Worm (Caenorhabditis elegans) whole organism, L2 larva: ENCODE data around the gene sumv-1.

Source experiments
- C34F6.9 ChIP-seq: fragments of 150-350 bp; optimal IDR thresholded peaks from 2 replicates; lab custom pipeline; 2014; ENCODE audit warnings: missing biosample characterization, missing genetic modification characterization
- F13H6.1 ChIP-seq: sonication (generic microtip); optimal IDR thresholded peaks from 2 replicates; lab custom pipeline; 2016; ENCODE audit warnings: missing genetic modification characterization, missing compliant biosample characterization
- R02D3.7 ChIP-seq: fragments of 150-350 bp; optimal IDR thresholded peaks from 2 replicates; lab custom pipeline; 2014; ENCODE audit warnings: missing biosample characterization, missing genetic modification characterization
- ZK546.5 ChIP-seq: sonication (generic microtip); optimal IDR thresholded peaks from 2 replicates; lab custom pipeline; 2017; ENCODE audit warnings: missing biosample characterization, missing genetic modification characterization
- aly-2 ChIP-seq: fragments of 150-350 bp; optimal IDR thresholded peaks from 2 replicates; lab custom pipeline; 2014; ENCODE audit warnings: missing biosample characterization, missing genetic modification characterization
- ama-1 ChIP-seq: fragments of 150-350 bp; optimal IDR thresholded peaks from 2 replicates; lab custom pipeline; 2018; ENCODE audit warnings: inconsistent platforms
- ceh-82 ChIP-seq: fragments of 150-350 bp; optimal IDR thresholded peaks from 2 replicates; lab custom pipeline; 2014; ENCODE audit warnings: missing biosample characterization, missing genetic modification characterization
- crh-2 ChIP-seq: sonication (generic microtip); optimal IDR thresholded peaks from 2 replicates; lab custom pipeline; 2017; ENCODE audit warnings: missing biosample characterization, missing genetic modification characterization
- dmd-4 ChIP-seq: sonication (generic microtip); optimal IDR thresholded peaks from 2 replicates; lab custom pipeline; 2017; ENCODE audit warnings: missing biosample characterization, missing genetic modification characterization
- egl-27 ChIP-seq: sonication (generic microtip); optimal IDR thresholded peaks from 3 replicates; lab custom pipeline; 2017; ENCODE audit warnings: missing biosample characterization, missing genetic modification reagents, missing genetic modification characterization
- elt-1 ChIP-seq: fragments of 150-350 bp; optimal IDR thresholded peaks from 2 replicates; lab custom pipeline; 2014; ENCODE audit warnings: missing biosample characterization, missing genetic modification characterization
- elt-3 ChIP-seq: sonication (generic microtip); optimal IDR thresholded peaks from 2 replicates; lab custom pipeline; 2017; ENCODE audit warnings: missing biosample characterization, missing genetic modification characterization
- fos-1 ChIP-seq: fragments of 150-350 bp; optimal IDR thresholded peaks from 2 replicates; lab custom pipeline; 2014; ENCODE audit warnings: missing biosample characterization, missing genetic modification characterization
- gmeb-1 ChIP-seq: fragments of 150-350 bp; optimal IDR thresholded peaks from 2 replicates; lab custom pipeline; 2014; ENCODE audit warnings: missing biosample characterization, missing genetic modification characterization
- lin-11 ChIP-seq: fragments of 150-350 bp; sonication (generic microtip); optimal IDR thresholded peaks from 2 replicates; lab custom pipeline; 2014; ENCODE audit warnings: missing biosample characterization, missing genetic modification characterization, inconsistent platforms, mixed read lengths
- lin-13 ChIP-seq: fragments of 150-350 bp; optimal IDR thresholded peaks from 2 replicates; lab custom pipeline; 2014; ENCODE audit warnings: missing biosample characterization, missing genetic modification reagents, missing genetic modification characterization
- lin-39 ChIP-seq: fragments of 150-350 bp; optimal IDR thresholded peaks from 2 replicates; lab custom pipeline; 2014; ENCODE audit warnings: missing biosample characterization, missing genetic modification reagents, missing genetic modification characterization
- lsy-2 ChIP-seq, 2 experiments: fragments of 150-350 bp in 1 of 2; sonication (generic microtip) in 1 of 2; optimal IDR thresholded peaks; 2 replicates each; lab custom pipeline; 2014 to 2017; ENCODE audit warnings: missing biosample characterization in 2 of 2, missing genetic modification characterization in 2 of 2
- mab-5 ChIP-seq: fragments of 150-350 bp; optimal IDR thresholded peaks from 2 replicates; lab custom pipeline; 2014; ENCODE audit warnings: missing biosample characterization, missing genetic modification characterization
- mbf-1 ChIP-seq: sonication (generic microtip); optimal IDR thresholded peaks from 2 replicates; lab custom pipeline; 2017; ENCODE audit warnings: missing biosample characterization, missing genetic modification characterization
- mdl-1 ChIP-seq, 2 experiments: fragments of 150-350 bp in 1 of 2; sonication (generic microtip) in 1 of 2; optimal IDR thresholded peaks; 2 replicates each; lab custom pipeline; 2017; ENCODE audit warnings: missing biosample characterization in 2 of 2, missing genetic modification characterization in 2 of 2
- nhr-10 ChIP-seq: sonication (generic microtip); optimal IDR thresholded peaks from 2 replicates; lab custom pipeline; 2017; ENCODE audit warnings: missing biosample characterization, missing genetic modification characterization
- nhr-12 ChIP-seq: fragments of 150-350 bp; optimal IDR thresholded peaks from 2 replicates; lab custom pipeline; 2014; ENCODE audit warnings: missing biosample characterization, missing genetic modification characterization
- nhr-129 ChIP-seq: fragments of 150-350 bp; optimal IDR thresholded peaks from 2 replicates; lab custom pipeline; 2014; ENCODE audit warnings: missing biosample characterization, missing genetic modification characterization
- nhr-23 ChIP-seq: fragments of 150-350 bp; optimal IDR thresholded peaks from 2 replicates; lab custom pipeline; 2014; ENCODE audit warnings: missing biosample characterization, missing genetic modification reagents, missing genetic modification characterization
- nhr-6 ChIP-seq: fragments of 150-350 bp; optimal IDR thresholded peaks from 2 replicates; lab custom pipeline; 2014; ENCODE audit warnings: missing biosample characterization, missing genetic modification characterization
- peb-1 ChIP-seq: fragments of 150-350 bp; optimal IDR thresholded peaks from 2 replicates; lab custom pipeline; 2014; ENCODE audit warnings: missing biosample characterization, missing genetic modification characterization
- sma-3 ChIP-seq: sonication (generic microtip); optimal IDR thresholded peaks from 2 replicates; lab custom pipeline; 2016; ENCODE audit warnings: missing genetic modification reagents, missing genetic modification characterization, missing compliant biosample characterization
- sma-9 ChIP-seq, 2 experiments: fragments of 150-350 bp in 1 of 2; sonication (generic microtip) in 1 of 2; optimal IDR thresholded peaks; 2 replicates each; lab custom pipeline; 2014 to 2016; ENCODE audit warnings: missing genetic modification characterization in 2 of 2, mild to moderate bottlenecking in 1 of 2, missing biosample characterization in 1 of 2, missing compliant biosample characterization in 1 of 2, missing genetic modification reagents in 1 of 2, moderate library complexity in 1 of 2
- snpc-4 ChIP-seq: fragments of 150-350 bp; optimal IDR thresholded peaks from 2 replicates; lab custom pipeline; 2014; ENCODE audit warnings: missing biosample characterization, missing genetic modification characterization
- unc-39 ChIP-seq: fragments of 150-350 bp; optimal IDR thresholded peaks from 2 replicates; lab custom pipeline; 2014; ENCODE audit warnings: missing biosample characterization, missing genetic modification characterization
- unc-55 ChIP-seq: fragments of 150-350 bp; sonication (generic microtip); optimal IDR thresholded peaks from 3 replicates; lab custom pipeline; 2014; ENCODE audit warnings: missing biosample characterization, missing genetic modification reagents, missing genetic modification characterization
- unc-62 ChIP-seq: fragments of 150-350 bp; optimal IDR thresholded peaks from 2 replicates; lab custom pipeline; 2014; ENCODE audit warnings: missing biosample characterization, missing genetic modification reagents, missing genetic modification characterization
- ztf-1 ChIP-seq: fragments of 200-800 bp; sonication (Bioruptor generic); conservative IDR thresholded peaks from 2 replicates; pipeline ENCODE4 v1.3.6; 2022; ENCODE audit warnings: missing genetic modification characterization, missing compliant biosample characterization
- ztf-11 ChIP-seq: sonication (generic microtip); optimal IDR thresholded peaks from 2 replicates; lab custom pipeline; 2017; ENCODE audit warnings: missing biosample characterization, missing genetic modification characterization

The sumv-1 gene

ce11 chrIII:5269814-5270213 is 15.8 kb upstream of the sumv-1 start, which contains the start of gene ZC395.4:
TSS of gene ZC395.4 (plus strand) at chrIII:5270114.
- TF ChIP-seq lsy-2 (tag; optimal IDR thresholded peaks at IDR 0.05; lab: Kevin White, UChicago) (no peak), dmd-4 (no peak), elt-3 (tag; lab: Kevin White, UChicago) (no peak), R02D3.7 (tag; lab: Kevin White, UChicago) (no peak), snpc-4 (tag; lab: Kevin White, UChicago) (no peak), unc-39 (tag; lab: Kevin White, UChicago) (no peak)

DNA sequence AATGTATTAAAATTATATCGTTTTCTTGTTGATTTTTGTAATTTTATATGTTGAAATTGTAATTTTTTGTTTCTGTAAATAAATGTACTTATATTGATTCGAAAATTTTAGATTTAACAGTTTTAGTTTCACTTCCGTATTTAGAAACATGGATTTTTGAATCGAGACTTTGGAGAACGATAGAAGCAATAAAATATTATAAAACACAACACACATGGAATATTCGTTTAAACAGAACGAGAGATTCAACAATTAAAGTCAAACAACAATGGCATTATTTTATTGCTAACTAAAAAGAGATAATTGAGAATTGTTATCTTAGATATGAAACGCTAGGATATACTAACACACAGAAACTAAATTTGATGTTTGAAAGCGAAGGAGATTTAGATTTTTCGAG is 14.5 kb upstream of the sumv-1 start:
- TF ChIP-seq aly-2 (tag; lab: Kevin White, UChicago), result no peak
- TF ChIP-seq nhr-6 (tag; lab: Kevin White, UChicago), result no peak
- no peak for TF ChIP-seq nhr-12
- TF ChIP-seq ztf-1 (GFP tag; lab: Robert Waterston, UW), result no peak
- no peak for TF ChIP-seq C34F6.9 (tag; lab: Kevin White, UChicago)

DNA sequence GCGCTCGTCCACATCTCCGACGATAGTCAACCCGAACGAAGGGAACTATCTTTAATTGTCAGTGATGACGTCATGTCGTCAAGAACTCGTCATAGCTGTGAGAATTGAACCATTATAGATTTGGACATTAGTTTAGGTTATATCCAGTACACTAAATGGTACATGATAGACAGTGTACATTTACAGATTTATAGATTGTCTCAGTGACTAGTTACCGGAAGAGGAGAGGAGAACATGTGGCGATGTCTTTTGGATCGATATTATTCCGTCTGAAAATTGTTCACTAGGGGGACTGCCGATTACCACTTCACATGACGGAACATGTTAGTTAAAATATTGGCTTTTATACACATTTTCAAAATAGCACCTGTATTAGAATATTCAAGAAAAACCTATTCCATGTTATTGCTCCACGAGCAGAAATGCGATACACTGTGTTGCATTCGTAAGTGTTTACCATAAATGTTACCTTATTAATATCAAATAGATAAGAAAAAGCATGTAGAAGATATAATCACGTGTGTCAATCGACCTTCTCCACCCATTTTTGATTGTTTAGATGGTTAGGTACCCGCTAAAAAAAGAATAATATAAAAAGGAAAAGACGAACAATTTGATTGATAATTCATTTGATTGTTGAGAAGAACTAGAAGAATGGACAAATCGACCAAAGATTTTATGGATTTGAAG is 13.4 kb upstream of the sumv-1 start, which contains the start of gene ZC395.5:
TSS of gene ZC395.5 (plus strand) at position 632 of the 690 bp plus-strand sequence.
- TF ChIP-seq F13H6.1 (tag; lab: Kevin White, UChicago) (no peak), unc-55 (GFP tag; lab: Kevin White, UChicago) (no peak), gmeb-1 (tag; lab: Kevin White, UChicago) (peak; percentile 59), lin-11 (tag; lab: Kevin White, UChicago) (no peak), crh-2 (peak; percentile 28), mbf-1 (tag; lab: Kevin White, UChicago) (no peak), unc-62 (GFP tag; lab: Kevin White, UChicago) (no peak)

ce11 chrIII:5264813-5265212 is 10.8 kb upstream of the sumv-1 start, which contains the start of gene gro-1:
TSS of gene gro-1 (plus strand) at chrIII:5265113.
- TF ChIP-seq unc-55 (GFP tag; lab: Kevin White, UChicago), result no peak
- no peak for TF ChIP-seq lin-13 (GFP tag; lab: Kevin White, UChicago)
- TF ChIP-seq ama-1 (lab: Kevin White, UChicago), result no peak
- TF ChIP-seq nhr-6 (tag; lab: Kevin White, UChicago), result no peak
- TF ChIP-seq nhr-23, result no peak
- TF ChIP-seq elt-3 (tag; lab: Kevin White, UChicago), result no peak
- TF ChIP-seq ZK546.5 (tag; lab: Kevin White, UChicago), result no peak
- TF ChIP-seq mdl-1 (tag; optimal IDR thresholded peaks at IDR 0.05; lab: Kevin White, UChicago), result no peak
- TF ChIP-seq sma-9 (GFP tag; optimal IDR thresholded peaks at IDR 0.05; lab: Kevin White, UChicago), result no peak
- no peak for TF ChIP-seq sma-9 (tag; optimal IDR thresholded peaks at IDR 0.05; lab: Kevin White, UChicago)
- no peak for TF ChIP-seq dmd-4
- no peak for TF ChIP-seq nhr-129 (tag; lab: Kevin White, UChicago)
- no peak for TF ChIP-seq R02D3.7 (tag; lab: Kevin White, UChicago)
- no peak for TF ChIP-seq lin-39 (tag; lab: Kevin White, UChicago)
- no peak for TF ChIP-seq unc-39 (tag; lab: Kevin White, UChicago)
- no peak for TF ChIP-seq nhr-10 (tag; lab: Kevin White, UChicago)
- TF ChIP-seq ztf-1 (GFP tag; lab: Robert Waterston, UW), result no peak
- TF ChIP-seq egl-27 (tag; lab: Kevin White, UChicago), result no peak
- no peak for TF ChIP-seq elt-1

DNA sequence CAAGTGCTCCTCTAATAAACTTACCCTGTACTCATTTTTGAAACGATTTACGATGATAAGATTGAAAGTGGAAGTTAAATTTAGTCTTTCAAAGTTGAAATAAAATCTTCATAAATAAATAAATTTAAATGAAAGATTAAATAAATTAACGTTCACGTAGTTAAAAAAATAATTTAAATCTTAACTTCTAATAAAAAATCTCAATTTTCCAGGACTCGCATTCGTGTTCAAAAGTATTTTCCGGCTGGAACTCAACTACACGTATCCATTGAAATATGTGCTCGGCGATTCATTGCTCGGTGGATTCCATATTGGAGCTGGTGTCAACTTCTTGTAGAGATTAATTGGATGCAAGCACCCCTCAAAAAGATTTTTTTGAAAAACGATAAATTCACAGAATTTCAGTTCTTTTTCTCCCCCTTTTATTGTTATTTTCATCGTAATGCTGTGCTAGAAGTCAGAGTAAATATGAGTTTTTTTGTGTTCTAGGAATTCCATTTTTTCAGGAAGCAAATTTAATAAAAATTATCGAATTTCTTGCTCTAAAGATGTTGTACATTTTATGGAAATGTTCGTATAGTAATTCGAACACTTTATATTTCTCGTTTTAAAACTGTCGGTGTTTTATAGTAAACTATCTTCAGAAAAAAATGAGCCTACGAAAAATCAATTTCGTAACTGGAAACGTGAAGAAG is 9.5 kb upstream of the sumv-1 start, which contains the start of the genes C34E10.9 and hap-1:
TSS of gene C34E10.9 (minus strand) at position 101 of the 695 bp plus-strand sequence.
TSS of gene hap-1 (plus strand) at position 645 of the 695 bp plus-strand sequence.
- TF ChIP-seq ama-1 (lab: Kevin White, UChicago), result no peak
- no peak for TF ChIP-seq nhr-129 (tag; lab: Kevin White, UChicago)
- TF ChIP-seq nhr-23, result no peak
- no peak for TF ChIP-seq nhr-12
- TF ChIP-seq nhr-10 (tag; lab: Kevin White, UChicago), result no peak
- no peak for TF ChIP-seq mbf-1 (tag; lab: Kevin White, UChicago)
- no peak for TF ChIP-seq peb-1 (tag; lab: Kevin White, UChicago)
- TF ChIP-seq fos-1, result no peak
- TF ChIP-seq ceh-82 (tag; lab: Kevin White, UChicago), result no peak
- no peak for TF ChIP-seq unc-55 (GFP tag; lab: Kevin White, UChicago)
- no peak for TF ChIP-seq mab-5 (tag; lab: Kevin White, UChicago)
- no peak for TF ChIP-seq ztf-11 (tag; lab: Kevin White, UChicago)
- TF ChIP-seq sma-3 (GFP tag; lab: Kevin White, UChicago), result no peak
- TF ChIP-seq elt-3 (tag; lab: Kevin White, UChicago), result no peak
- TF ChIP-seq lin-11 (tag; lab: Kevin White, UChicago), result no peak
- no peak for TF ChIP-seq mdl-1 (tag; optimal IDR thresholded peaks at IDR 0.05; lab: Kevin White, UChicago)
